Fruit fly (Drosophila melanogaster): Measurements from ENCODE around the gene CG9130.

DNA sequence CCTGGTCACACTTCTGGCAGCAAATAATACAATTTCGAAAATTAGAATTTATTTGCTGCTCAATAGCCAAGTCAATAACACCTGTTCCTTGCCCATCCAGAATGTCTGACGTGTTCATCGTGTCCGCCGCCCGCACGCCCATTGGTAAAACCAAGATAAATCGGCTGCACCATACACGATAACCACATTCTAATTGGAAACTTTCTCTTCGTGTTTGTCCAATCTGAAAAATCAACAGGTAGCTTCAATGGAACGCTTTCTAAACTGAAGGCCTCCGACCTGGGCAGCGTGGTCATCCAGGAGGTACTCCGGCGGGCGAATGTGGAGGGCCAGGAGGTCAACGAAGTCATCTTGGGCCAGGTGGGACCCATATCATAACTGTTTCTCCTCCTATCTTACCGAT, 51.1 kb downstream of the CG9130 start:
- TF ChIP-seq Dll (optimal IDR thresholded peaks at IDR 0.05) (no peak), CG8478 (optimal IDR thresholded peaks at IDR 0.05) (no peak)
